Worm (Caenorhabditis elegans) whole organism, dauer: ENCODE data around the gene Y67D8C.2.

Source experiments
- unc-62 ChIP-seq: sonication (generic microtip); optimal IDR thresholded peaks from 2 replicates; lab custom pipeline; 2017; ENCODE audit warnings: missing biosample characterization, missing genetic modification reagents, missing genetic modification characterization

The Y67D8C.2 gene

ce11 chrIV:3066834-3067233 lies 5.3 kb upstream of the Y67D8C.2 start, which contains the start of gene Y67D8C.7:
Gene Y67D8C.7, minus strand, starts transcription at chrIV:3066934.
- TF ChIP-seq unc-62 (GFP tag; lab: Kevin White, UChicago): no peak

DNA sequence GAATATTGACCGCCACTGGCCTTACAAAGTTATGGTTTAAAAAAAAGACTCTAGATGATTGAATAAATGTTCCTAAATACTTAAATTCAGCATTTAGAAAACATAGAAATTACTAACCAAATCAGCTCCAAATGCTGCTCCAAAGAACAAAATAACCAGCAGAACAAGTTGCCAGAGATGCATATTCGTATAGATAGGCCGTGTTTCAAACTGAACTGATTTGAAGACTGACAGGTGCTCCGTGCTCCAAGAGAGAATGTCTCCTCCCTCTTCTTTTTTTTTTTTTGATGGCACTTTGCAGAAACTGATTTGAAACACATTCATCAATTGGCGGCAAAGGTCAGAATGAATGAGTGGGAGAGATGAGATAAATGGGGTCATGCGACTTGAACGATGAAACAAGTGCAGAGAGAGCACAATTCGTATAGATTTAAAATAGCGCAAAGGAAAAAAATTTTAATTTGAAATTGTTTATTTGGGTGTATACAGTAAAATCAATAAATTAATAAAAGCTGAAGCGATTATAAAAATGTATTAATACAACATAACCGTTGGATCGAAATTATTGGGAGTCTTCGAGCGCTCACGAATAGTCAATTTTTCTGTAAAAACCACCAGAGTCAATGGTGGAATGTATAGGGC lies 2.4 kb upstream of the Y67D8C.2 start, which contains the start of gene cpg-9:
TSS of gene cpg-9 (minus strand) at position 592 of the 642 bp plus-strand sequence.
- no peak for TF ChIP-seq unc-62 (GFP tag; lab: Kevin White, UChicago)

DNA sequence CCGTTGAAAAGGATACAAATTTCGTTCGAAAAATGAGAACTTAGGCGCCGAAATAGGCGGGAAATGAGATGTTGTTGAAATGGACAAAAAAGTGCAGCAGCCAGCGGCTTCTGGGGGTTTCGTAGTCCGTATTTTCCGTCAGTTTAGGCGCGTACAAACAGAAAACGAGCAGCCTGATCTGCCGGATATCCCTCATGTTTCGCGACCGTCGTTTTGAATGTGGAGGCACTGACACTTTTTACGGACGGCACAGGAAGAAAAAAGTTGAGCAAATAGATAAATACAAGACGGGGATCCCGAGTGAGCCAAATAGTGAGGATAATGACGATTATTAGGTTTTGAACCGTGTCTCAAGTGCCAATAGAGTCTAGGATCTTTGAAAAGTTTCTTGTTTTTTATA lies 4.1 kb downstream of the Y67D8C.2 start, which contains the start of gene Y67D8C.22:
TSS of gene Y67D8C.22 (minus strand) at position 101 of the 400 bp plus-strand sequence.
- TF ChIP-seq unc-62 (GFP tag; lab: Kevin White, UChicago): no peak

- TF ChIP-seq unc-62 (GFP tag; lab: Kevin White, UChicago): no peak
Observed at ce11 chrIV:3076802-3077201, 4.7 kb downstream of the Y67D8C.2 start.

- TF ChIP-seq unc-62 (GFP tag; lab: Kevin White, UChicago): no peak
Observed at ce11 chrIV:3086825-3087224, 14.7 kb downstream of the Y67D8C.2 start, which contains the start of gene Y67D8C.9. Gene Y67D8C.9, minus strand, starts transcription at chrIV:3086925.

DNA sequence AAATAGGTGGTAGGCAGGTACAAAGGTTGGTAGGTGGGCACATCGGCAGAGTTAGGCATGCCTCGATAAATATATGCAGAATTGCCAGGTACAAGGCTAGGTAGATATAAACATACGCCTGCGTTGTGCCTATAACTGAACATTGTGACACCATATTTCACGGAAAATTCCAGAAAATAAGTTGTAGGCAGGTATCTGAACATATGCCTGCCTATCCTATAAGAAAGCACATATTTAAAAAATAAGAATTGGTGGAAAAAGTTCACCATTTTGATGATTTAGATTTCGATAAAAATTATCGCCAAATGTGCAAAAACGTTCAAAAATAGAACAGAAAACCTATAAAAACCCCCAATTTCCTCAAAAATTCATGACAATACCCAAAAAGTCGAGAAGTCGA lies 17.5 kb downstream of the Y67D8C.2 start:
- no peak for TF ChIP-seq unc-62 (GFP tag; lab: Kevin White, UChicago)

- TF ChIP-seq unc-62 (GFP tag; lab: Kevin White, UChicago): no peak
Observed at ce11 chrIV:3091112-3091511, 19.0 kb downstream of the Y67D8C.2 start.

DNA sequence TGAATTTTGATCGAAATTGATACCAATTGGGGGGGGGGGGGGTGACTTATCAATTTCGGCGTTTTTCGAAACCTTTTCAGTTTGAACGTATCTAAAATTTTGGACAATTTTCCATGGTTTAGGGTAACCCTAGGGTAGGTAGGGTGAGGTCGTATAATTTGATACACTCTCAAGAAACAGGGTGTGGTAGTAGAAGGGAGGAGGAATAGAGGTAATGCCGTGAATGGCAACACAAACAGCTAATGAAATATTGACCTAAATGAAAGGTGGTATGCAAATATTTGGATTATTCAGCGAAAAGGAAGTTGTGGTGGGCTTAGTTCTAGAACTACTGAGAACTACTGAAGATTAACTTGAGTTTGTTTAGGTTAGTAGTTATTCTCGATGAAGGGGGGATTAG lies 20.9 kb downstream of the Y67D8C.2 start:
- no peak for TF ChIP-seq unc-62 (GFP tag; lab: Kevin White, UChicago)

DNA sequence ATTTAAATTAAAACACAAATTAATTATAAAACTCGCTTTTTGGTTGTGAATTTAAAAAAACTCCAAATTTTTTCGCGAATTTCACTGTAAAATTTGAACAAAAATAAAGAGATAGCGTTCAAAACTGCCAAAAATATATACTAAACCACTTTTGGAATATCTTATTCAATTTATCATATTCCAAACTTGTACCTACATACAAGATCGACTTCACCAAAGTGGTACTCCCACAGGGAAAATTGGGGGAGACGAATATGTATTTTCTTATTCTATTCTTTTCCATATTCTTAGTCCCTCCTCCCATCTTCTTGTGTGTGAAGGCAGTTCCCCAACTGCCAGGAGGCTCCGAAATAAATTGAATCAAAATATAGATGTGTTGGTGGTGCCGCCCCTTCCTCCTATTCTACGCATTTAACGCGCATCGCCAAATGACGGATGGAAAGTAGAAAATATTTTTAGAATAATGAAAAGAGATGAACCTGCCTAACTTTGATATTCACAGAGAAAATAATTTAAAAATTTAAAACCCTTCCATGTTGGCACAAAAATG lies 24.0 kb downstream of the Y67D8C.2 start:
- TF ChIP-seq unc-62 (GFP tag; lab: Kevin White, UChicago): no peak

ce11 chrIV:3097019-3097418 lies 24.9 kb downstream of the Y67D8C.2 start:
- no peak for TF ChIP-seq unc-62 (GFP tag; lab: Kevin White, UChicago)

ce11 chrIV:3101208-3101607 lies 29.1 kb downstream of the Y67D8C.2 start:
- TF ChIP-seq unc-62 (GFP tag; lab: Kevin White, UChicago): no peak

DNA sequence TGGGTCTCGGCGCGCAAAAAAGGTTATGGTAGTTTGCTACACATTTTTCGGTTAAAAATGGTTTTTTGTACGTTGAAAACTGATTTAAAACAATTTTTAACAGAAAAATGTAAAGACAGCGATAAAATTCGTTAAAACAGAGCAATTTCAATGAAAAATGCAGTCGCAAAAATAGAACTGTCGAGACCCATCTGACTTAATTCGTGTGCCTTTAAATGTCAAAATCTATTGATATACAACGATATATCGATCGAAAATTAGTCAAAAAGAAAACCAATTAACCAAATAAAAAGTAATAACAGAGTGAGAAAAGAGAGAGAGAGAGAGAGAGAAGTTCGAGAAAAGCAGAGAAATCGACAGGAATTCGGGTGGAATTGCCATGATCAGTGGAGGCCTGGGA lies 49.0 kb downstream of the Y67D8C.2 start:
- TF ChIP-seq unc-62 (GFP tag; lab: Kevin White, UChicago): no peak
